Worm (Caenorhabditis elegans) whole organism, young adult: ENCODE results near the gene str-111.

Experiments
- ama-1 ChIP-seq, 3 experiments: fragments of 150-350 bp in 1 of 3; sonication (generic microtip) in 2 of 3; optimal IDR thresholded peaks; 2 replicates each; lab custom pipeline; 2014 to 2018; ENCODE audit warnings: missing biosample characterization in 2 of 3, missing genetic modification characterization in 2 of 3, missing genetic modification reagents in 2 of 3
- aptf-2 ChIP-seq: fragments of 200-800 bp; sonication (Bioruptor generic); conservative IDR thresholded peaks from 2 replicates; pipeline ENCODE4 v1.3.6; 2022; ENCODE audit warnings: missing genetic modification reagents, missing genetic modification characterization, missing compliant biosample characterization
- ceh-100 ChIP-seq: fragments of 200-800 bp; sonication (Bioruptor generic); IDR thresholded peaks from 2 replicates; pipeline ENCODE4 v1.3.6; 2022; ENCODE audit warnings: missing genetic modification reagents, missing genetic modification characterization, missing compliant biosample characterization
- fkh-3 ChIP-seq: sonication (generic microtip); optimal IDR thresholded peaks from 2 replicates; lab custom pipeline; 2016; ENCODE audit warnings: mild to moderate bottlenecking, missing genetic modification characterization, missing compliant biosample characterization
- lin-40 ChIP-seq: sonication (generic microtip); optimal IDR thresholded peaks from 2 replicates; lab custom pipeline; 2016; ENCODE audit warnings: missing genetic modification characterization, mild to moderate bottlenecking, missing compliant biosample characterization, missing genotype, missing genetic modification reagents
- pha-4 ChIP-seq: fragments of 150-350 bp; sonication (generic microtip); optimal IDR thresholded peaks from 2 replicates; lab custom pipeline; 2014; ENCODE audit warnings: missing biosample characterization, missing genetic modification reagents, missing genetic modification characterization
- rpc-1 ChIP-seq, 2 experiments: fragments of 150-350 bp in 1 of 2; sonication (generic microtip) in 1 of 2; optimal IDR thresholded peaks; 2 replicates each; lab custom pipeline; 2014 to 2018; ENCODE audit warnings: missing biosample characterization in 1 of 2, missing genetic modification characterization in 1 of 2, missing genetic modification reagents in 1 of 2, missing genotype in 1 of 2
- sea-2 ChIP-seq: fragments of 200-800 bp; sonication (Bioruptor generic); IDR thresholded peaks from 2 replicates; pipeline ENCODE4 v1.3.6; 2022; ENCODE audit warnings: missing genetic modification characterization, missing compliant biosample characterization
- snpc-1.1 ChIP-seq: sonication (generic microtip); optimal IDR thresholded peaks from 2 replicates; lab custom pipeline; 2017; ENCODE audit warnings: missing genetic modification characterization, mild to moderate bottlenecking, missing compliant biosample characterization, antibody characterized with exemption, moderate library complexity, missing genotype, missing genetic modification reagents; ENCODE audit not compliant: insufficient read depth
- snpc-4 ChIP-seq, 5 experiments: fragments of 150-350 bp in 1 of 5; sonication (generic microtip) in 4 of 5; optimal IDR thresholded peaks; 2 replicates each; lab custom pipeline; 2014 to 2018; ENCODE audit warnings: missing genetic modification characterization in 5 of 5, missing biosample characterization in 3 of 5, antibody characterized with exemption in 2 of 5, mild to moderate bottlenecking in 2 of 5, missing compliant biosample characterization in 2 of 5, missing genotype in 2 of 5, moderate library complexity in 2 of 5, missing genetic modification reagents in 1 of 5
- unc-130 ChIP-seq: sonication (generic microtip); optimal IDR thresholded peaks from 2 replicates; lab custom pipeline; 2016; ENCODE audit warnings: missing genetic modification reagents, missing genetic modification characterization, missing compliant biosample characterization

- TF ChIP-seq pha-4 (tag; lab: Kevin White, UChicago) (no peak), ceh-100 (GFP tag; lab: Robert Waterston, UW) (no peak), fkh-3 (tag; lab: Kevin White, UChicago) (no peak), unc-130 (GFP tag; lab: Kevin White, UChicago) (no peak), ama-1 (optimal IDR thresholded peaks at IDR 0.05; lab: Kevin White, UChicago) (no peak), ama-1 (GFP tag; optimal IDR thresholded peaks at IDR 0.05; lab: Kevin White, UChicago) (no peak), snpc-1.1 (tag; lab: Kevin White, UChicago) (no peak), rpc-1 (optimal IDR thresholded peaks at IDR 0.05; lab: Kevin White, UChicago) (no peak), rpc-1 (tag; optimal IDR thresholded peaks at IDR 0.05; lab: Kevin White, UChicago) (no peak), snpc-4 (GFP tag; optimal IDR thresholded peaks at IDR 0.05; lab: Kevin White, UChicago) (no peak), snpc-4 (tag; optimal IDR thresholded peaks at IDR 0.05; lab: Kevin White, UChicago) (no peak), sea-2 (GFP tag; lab: Robert Waterston, UW) (no peak), aptf-2 (no peak), lin-40 (tag; lab: Kevin White, UChicago) (no peak)
Measured at ce11 chrV:16141071-16141470, 27.9 kb downstream of the str-111 start, which contains the start of gene clc-32.
